Worm (Caenorhabditis elegans) whole organism, mixed stage, embryonic: ENCODE measurements around the gene F41G3.19.

ENCODE experiments used
- M03D4.4 ChIP-seq: sonication (generic microtip); optimal IDR thresholded peaks from 2 replicates; lab custom pipeline; 2017; ENCODE audit warnings: mild to moderate bottlenecking, missing genetic modification characterization, missing compliant biosample characterization
- bed-3 ChIP-seq: fragments of 200-800 bp; sonication (Bioruptor generic); optimal IDR thresholded peaks from 3 replicates; lab custom pipeline; 2018; ENCODE audit warnings: mild to moderate bottlenecking, missing genetic modification characterization, moderate library complexity, missing compliant biosample characterization
- blmp-1 ChIP-seq: fragments of 150-350 bp; optimal IDR thresholded peaks from 2 replicates; lab custom pipeline; 2014; ENCODE audit warnings: missing biosample characterization, missing genetic modification characterization
- ceh-39 ChIP-seq: fragments of 150-350 bp; optimal IDR thresholded peaks from 2 replicates; lab custom pipeline; 2014; ENCODE audit warnings: missing biosample characterization, missing genetic modification characterization
- ceh-43 ChIP-seq: fragments of 200-800 bp; sonication (Bioruptor generic); optimal IDR thresholded peaks from 2 replicates; lab custom pipeline; 2018; ENCODE audit warnings: mild to moderate bottlenecking, missing genetic modification characterization, moderate library complexity, missing compliant biosample characterization
- ces-1 ChIP-seq: fragments of 150-350 bp; optimal IDR thresholded peaks from 2 replicates; lab custom pipeline; 2014; ENCODE audit warnings: missing biosample characterization, missing genetic modification reagents, missing genetic modification characterization
- cnd-1 ChIP-seq: fragments of 200-800 bp; sonication (Bioruptor generic); optimal IDR thresholded peaks from 2 replicates; lab custom pipeline; 2018; ENCODE audit warnings: mild to moderate bottlenecking, missing genetic modification characterization, missing compliant biosample characterization
- drap-1 ChIP-seq: fragments of 200-800 bp; sonication (Bioruptor generic); optimal IDR thresholded peaks from 3 replicates; lab custom pipeline; 2018; ENCODE audit warnings: mild to moderate bottlenecking, missing genetic modification characterization, missing compliant biosample characterization
- elt-1 ChIP-seq: sonication (generic microtip); optimal IDR thresholded peaks from 2 replicates; lab custom pipeline; 2017; ENCODE audit warnings: missing genetic modification characterization, mild to moderate bottlenecking, missing compliant biosample characterization, antibody characterized with exemption, moderate library complexity, borderline replicate concordance; ENCODE audit not compliant: insufficient read depth
- elt-3 ChIP-seq: fragments of 150-350 bp; optimal IDR thresholded peaks from 2 replicates; lab custom pipeline; 2014; ENCODE audit warnings: missing biosample characterization, missing genetic modification characterization
- flh-1 ChIP-seq: fragments of 200-800 bp; sonication (Bioruptor generic); optimal IDR thresholded peaks from 2 replicates; lab custom pipeline; 2018; ENCODE audit warnings: mild to moderate bottlenecking, missing genetic modification characterization, moderate library complexity, missing compliant biosample characterization
- ham-2 ChIP-seq: fragments of 200-800 bp; sonication (Bioruptor generic); optimal IDR thresholded peaks from 2 replicates; lab custom pipeline; 2018; ENCODE audit warnings: mild to moderate bottlenecking, missing genetic modification characterization, missing compliant biosample characterization
- hlh-1 ChIP-seq: fragments of 150-350 bp; optimal IDR thresholded peaks from 2 replicates; lab custom pipeline; 2014; ENCODE audit warnings: missing biosample characterization, missing genetic modification reagents, missing genetic modification characterization
- lin-13 ChIP-seq: fragments of 150-350 bp; optimal IDR thresholded peaks from 2 replicates; lab custom pipeline; 2014; ENCODE audit warnings: missing biosample characterization, missing genetic modification characterization
- lin-32 ChIP-seq: fragments of 200-800 bp; sonication (Bioruptor generic); optimal IDR thresholded peaks from 2 replicates; lab custom pipeline; 2018; ENCODE audit warnings: mild to moderate bottlenecking, missing genetic modification characterization, missing compliant biosample characterization
- lsy-2 ChIP-seq: fragments of 150-350 bp; optimal IDR thresholded peaks from 2 replicates; lab custom pipeline; 2014; ENCODE audit warnings: missing biosample characterization, missing genetic modification characterization
- mab-5 ChIP-seq: fragments of 150-350 bp; optimal IDR thresholded peaks from 2 replicates; lab custom pipeline; 2014; ENCODE audit warnings: missing biosample characterization, missing genetic modification characterization
- mep-1 ChIP-seq: fragments of 150-350 bp; optimal IDR thresholded peaks from 2 replicates; lab custom pipeline; 2017; ENCODE audit warnings: missing biosample characterization, missing genetic modification reagents, missing genetic modification characterization, inconsistent platforms
- mls-2 ChIP-seq: sonication (generic microtip); optimal IDR thresholded peaks from 2 replicates; lab custom pipeline; 2016; ENCODE audit warnings: mild to moderate bottlenecking, missing genetic modification characterization, moderate library complexity, missing compliant biosample characterization
- nhr-12 ChIP-seq: fragments of 150-350 bp; optimal IDR thresholded peaks from 2 replicates; lab custom pipeline; 2014; ENCODE audit warnings: missing biosample characterization, missing genetic modification characterization
- nhr-2 ChIP-seq: fragments of 150-350 bp; optimal IDR thresholded peaks from 2 replicates; lab custom pipeline; 2014; ENCODE audit warnings: missing biosample characterization, missing genetic modification characterization
- nhr-237 ChIP-seq: fragments of 150-350 bp; optimal IDR thresholded peaks from 2 replicates; lab custom pipeline; 2014; ENCODE audit warnings: missing biosample characterization, missing genetic modification characterization
- nhr-28 ChIP-seq: fragments of 150-350 bp; optimal IDR thresholded peaks from 2 replicates; lab custom pipeline; 2014; ENCODE audit warnings: missing biosample characterization, missing genetic modification characterization
- nhr-76 ChIP-seq: sonication (generic microtip); optimal IDR thresholded peaks from 2 replicates; lab custom pipeline; 2017; ENCODE audit warnings: missing biosample characterization, missing genetic modification characterization
- pha-4 ChIP-seq: fragments of 150-350 bp; optimal IDR thresholded peaks from 2 replicates; lab custom pipeline; 2018; ENCODE audit warnings: missing biosample characterization, missing genetic modification reagents, missing genetic modification characterization
- sptf-1 ChIP-seq: sonication (generic microtip); optimal IDR thresholded peaks from 2 replicates; lab custom pipeline; 2017; ENCODE audit warnings: mild to moderate bottlenecking, missing genetic modification characterization, moderate library complexity, missing compliant biosample characterization
- tbx-8 ChIP-seq: fragments of 200-800 bp; sonication (Bioruptor generic); optimal IDR thresholded peaks from 2 replicates; lab custom pipeline; 2018; ENCODE audit warnings: mild to moderate bottlenecking, missing genetic modification characterization, moderate library complexity, missing compliant biosample characterization
- unc-120 ChIP-seq: sonication (generic microtip); optimal IDR thresholded peaks from 2 replicates; lab custom pipeline; 2017; ENCODE audit warnings: missing genetic modification characterization, missing compliant biosample characterization; ENCODE audit not compliant: poor library complexity, severe bottlenecking
- unc-39 ChIP-seq: fragments of 150-350 bp; optimal IDR thresholded peaks from 2 replicates; lab custom pipeline; 2014; ENCODE audit warnings: missing biosample characterization, missing genetic modification characterization
- unc-62 ChIP-seq: fragments of 150-350 bp; optimal IDR thresholded peaks from 2 replicates; lab custom pipeline; 2014; ENCODE audit warnings: missing biosample characterization, missing genetic modification reagents, missing genetic modification characterization
- zip-8 ChIP-seq: fragments of 150-350 bp; optimal IDR thresholded peaks from 2 replicates; lab custom pipeline; 2014; ENCODE audit warnings: missing biosample characterization, missing genetic modification characterization
- ztf-11 ChIP-seq: fragments of 150-350 bp; optimal IDR thresholded peaks from 2 replicates; lab custom pipeline; 2014; ENCODE audit warnings: missing biosample characterization, missing genetic modification characterization

Gene F41G3.19

DNA sequence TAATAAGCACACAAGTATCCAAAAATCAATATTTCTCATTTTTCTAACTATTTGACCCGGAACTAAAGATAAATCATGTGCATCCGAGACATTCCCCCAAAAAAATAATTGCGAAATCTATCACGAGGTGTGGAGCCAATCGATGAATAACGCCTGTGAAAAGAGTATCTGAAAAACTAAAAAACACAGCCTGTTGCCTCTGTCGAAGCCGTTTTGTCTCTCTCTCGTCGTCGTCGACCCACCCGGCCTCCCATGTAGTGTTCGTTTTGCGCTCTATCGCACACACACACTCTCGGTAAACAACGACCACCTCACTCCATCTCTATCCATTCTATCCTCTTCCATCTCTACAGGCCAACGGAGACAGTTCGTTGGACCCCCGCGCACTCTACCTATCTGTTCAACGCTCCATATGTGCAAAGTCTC lies 30.8 kb upstream of the F41G3.19 start:
- TF ChIP-seq unc-39 (tag; lab: Kevin White, UChicago) (no peak), ceh-43 (GFP tag; lab: Kevin White, UChicago) (no peak), pha-4 (tag; lab: Kevin White, UChicago) (peak; percentile 71), zip-8 (tag; lab: Kevin White, UChicago) (no peak), ham-2 (no peak), nhr-2 (no peak), M03D4.4 (tag; lab: Kevin White, UChicago) (no peak), nhr-12 (tag; lab: Kevin White, UChicago) (no peak), elt-3 (tag; lab: Kevin White, UChicago) (no peak), mls-2 (tag; lab: Kevin White, UChicago) (no peak), mep-1 (peak; percentile 8), bed-3 (no peak), flh-1 (GFP tag; lab: Kevin White, UChicago) (no peak), lsy-2 (tag; lab: Kevin White, UChicago) (no peak), ceh-39 (tag; lab: Kevin White, UChicago) (peak; percentile 19), sptf-1 (tag; lab: Kevin White, UChicago) (peak; percentile 40), tbx-8 (GFP tag; lab: Kevin White, UChicago) (no peak), lin-13 (tag; lab: Kevin White, UChicago) (no peak), mab-5 (tag; lab: Kevin White, UChicago) (no peak), ces-1 (GFP tag; lab: Kevin White, UChicago) (no peak), cnd-1 (peak; percentile 36), drap-1 (GFP tag; lab: Kevin White, UChicago) (no peak), hlh-1 (peak; percentile 9), ztf-11 (tag; lab: Kevin White, UChicago) (no peak)

DNA sequence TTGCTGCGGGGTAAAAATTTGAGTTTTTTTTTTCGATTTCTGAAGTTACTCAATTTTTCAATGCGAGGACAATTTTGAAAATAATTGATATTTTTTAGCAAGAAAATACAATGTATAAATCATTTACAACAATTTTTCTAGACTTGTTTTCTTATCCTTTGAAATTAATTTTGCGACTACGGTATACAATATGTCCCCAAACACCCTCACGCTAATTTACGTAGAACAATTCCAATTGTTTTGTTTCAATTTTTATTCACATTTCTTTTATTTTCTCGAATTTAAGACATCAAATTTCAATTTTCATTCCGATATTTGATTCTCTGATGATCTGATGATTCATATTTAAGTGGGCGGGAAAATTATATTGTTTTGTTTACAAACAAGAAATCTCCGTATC lies 30.1 kb upstream of the F41G3.19 start:
- no peak for TF ChIP-seq ham-2
- TF ChIP-seq lin-13 (tag; lab: Kevin White, UChicago), result no peak
- no peak for TF ChIP-seq hlh-1
- TF ChIP-seq unc-120 (tag; lab: Kevin White, UChicago), result no peak
- no peak for TF ChIP-seq lin-32 (GFP tag; lab: Kevin White, UChicago)
- TF ChIP-seq nhr-237, result no peak
- TF ChIP-seq mls-2 (tag; lab: Kevin White, UChicago), result no peak
- no peak for TF ChIP-seq unc-62 (GFP tag; lab: Kevin White, UChicago)
- no peak for TF ChIP-seq zip-8 (tag; lab: Kevin White, UChicago)
- no peak for TF ChIP-seq cnd-1
- TF ChIP-seq mab-5 (tag; lab: Kevin White, UChicago), result no peak

- TF ChIP-seq lsy-2 (tag; lab: Kevin White, UChicago), result no peak
- TF ChIP-seq cnd-1, result no peak
- no peak for TF ChIP-seq zip-8 (tag; lab: Kevin White, UChicago)
- no peak for TF ChIP-seq unc-39 (tag; lab: Kevin White, UChicago)
- TF ChIP-seq lin-13 (tag; lab: Kevin White, UChicago), result no peak
- no peak for TF ChIP-seq unc-120 (tag; lab: Kevin White, UChicago)
- no peak for TF ChIP-seq pha-4 (tag; lab: Kevin White, UChicago)
- TF ChIP-seq nhr-28 (tag; lab: Kevin White, UChicago), result no peak
- TF ChIP-seq mls-2 (tag; lab: Kevin White, UChicago), result no peak
These were observed 29.3 kb upstream of the F41G3.19 start for ce11 chrII:6781231-6781630.

DNA sequence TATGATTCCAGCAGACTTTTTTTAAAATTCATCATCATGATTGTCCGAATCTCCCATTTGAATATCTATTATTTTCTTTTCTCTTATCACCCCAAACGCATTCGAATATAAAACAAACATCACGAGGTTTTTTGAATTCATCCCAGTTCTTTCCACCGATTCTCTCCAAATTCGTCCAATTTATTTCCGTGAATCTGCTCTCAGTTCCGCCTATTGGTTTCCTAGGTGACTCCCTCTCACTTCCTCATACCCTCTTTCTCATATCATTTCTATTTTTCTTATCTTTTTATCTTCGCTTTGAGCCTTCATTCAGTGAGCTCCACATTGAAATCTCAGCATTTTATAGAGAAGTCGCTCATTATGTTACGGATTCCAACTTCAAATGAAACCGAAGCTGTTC lies 27.2 kb upstream of the F41G3.19 start, which contains the start of gene T13C2.7:
TSS of gene T13C2.7 (plus strand) at position 301 of the 400 bp plus-strand sequence.
- no peak for TF ChIP-seq nhr-76
- TF ChIP-seq nhr-237, result no peak
- no peak for TF ChIP-seq unc-39 (tag; lab: Kevin White, UChicago)
- no peak for TF ChIP-seq cnd-1
- no peak for TF ChIP-seq blmp-1 (tag; lab: Kevin White, UChicago)
- TF ChIP-seq mls-2 (tag; lab: Kevin White, UChicago), result no peak
- TF ChIP-seq hlh-1, result no peak
- no peak for TF ChIP-seq elt-1 (tag; lab: Kevin White, UChicago)
